Fruit fly (Drosophila melanogaster) whole organism, embryonic: ENCODE results near the gene Uba4.
A peak's percentile ranks its signal among the peaks of the same experiment; 100 is the strongest.

Source experiments
- Abd-B ChIP-seq: fragments of 200-800 bp; sonication (Bioruptor generic); optimal IDR thresholded peaks from 2 replicates; lab custom pipeline; 2018; ENCODE audit warnings: missing biosample characterization, mild to moderate bottlenecking, missing genetic modification characterization, moderate library complexity
- Bteb2 ChIP-seq: fragments of 200-800 bp; sonication (Bioruptor generic); optimal IDR thresholded peaks from 2 replicates; lab custom pipeline; 2016; ENCODE audit warnings: missing biosample characterization, missing genetic modification characterization
- CG10321 ChIP-seq: fragments of 200-800 bp; sonication (Bioruptor generic); IDR thresholded peaks from 2 replicates; pipeline ENCODE4 v1.3.6; 2022; ENCODE audit warnings: missing biosample characterization, missing genetic modification characterization
- CG10959 ChIP-seq: fragments of 200-800 bp; sonication (Bioruptor generic); IDR thresholded peaks from 2 replicates; pipeline ENCODE4 v1.3.6; 2022; ENCODE audit warnings: missing biosample characterization, missing genetic modification characterization
- CG12219 ChIP-seq: fragments of 200-800 bp; sonication (Bioruptor generic); optimal IDR thresholded peaks from 3 replicates; lab custom pipeline; 2018; ENCODE audit warnings: missing biosample characterization, mild to moderate bottlenecking, missing genetic modification characterization
- CG1233 ChIP-seq: fragments of 200-800 bp; sonication (Bioruptor generic); optimal IDR thresholded peaks from 4 replicates; lab custom pipeline; 2018; ENCODE audit warnings: missing biosample characterization, mild to moderate bottlenecking, missing genetic modification characterization
- CG12659 ChIP-seq: fragments of 200-800 bp; sonication (Bioruptor generic); optimal IDR thresholded peaks from 3 replicates; lab custom pipeline; 2017; ENCODE audit warnings: mild to moderate bottlenecking, missing biosample characterization, missing genetic modification reagents, missing genetic modification characterization
- CG15514 ChIP-seq: fragments of 200-800 bp; sonication (Bioruptor generic); optimal IDR thresholded peaks from 3 replicates; lab custom pipeline; 2017; ENCODE audit warnings: missing biosample characterization, missing genetic modification characterization, mild to moderate bottlenecking, moderate library complexity, missing genetic modification reagents
- CG17359 ChIP-seq: fragments of 200-800 bp; sonication (Bioruptor generic); optimal IDR thresholded peaks from 3 replicates; lab custom pipeline; 2018; ENCODE audit warnings: missing biosample characterization, mild to moderate bottlenecking, missing genetic modification characterization, moderate library complexity
- CG18476 ChIP-seq: fragments of 200-800 bp; sonication (Bioruptor generic); optimal IDR thresholded peaks from 2 replicates; lab custom pipeline; 2016; ENCODE audit warnings: missing biosample characterization, mild to moderate bottlenecking, missing genetic modification characterization
- CG2120 ChIP-seq: fragments of 200-800 bp; sonication (Bioruptor generic); optimal IDR thresholded peaks from 3 replicates; lab custom pipeline; 2016; ENCODE audit warnings: missing biosample characterization, missing genetic modification characterization
- CG32772 ChIP-seq: fragments of 200-800 bp; sonication (Bioruptor generic); IDR thresholded peaks from 2 replicates; pipeline ENCODE4 v1.3.6; 2022; ENCODE audit warnings: missing biosample characterization, missing genetic modification characterization
- CG33557 ChIP-seq: fragments of 200-800 bp; sonication (Bioruptor generic); optimal IDR thresholded peaks from 2 replicates; lab custom pipeline; 2019; ENCODE audit warnings: missing biosample characterization, mild to moderate bottlenecking, missing genetic modification characterization, moderate library complexity
- CG34376 ChIP-seq: fragments of 200-800 bp; sonication (Bioruptor generic); optimal IDR thresholded peaks from 2 replicates; lab custom pipeline; 2018; ENCODE audit warnings: missing biosample characterization, mild to moderate bottlenecking, missing genetic modification characterization
- CG3838 ChIP-seq: fragments of 200-800 bp; sonication (Bioruptor generic); optimal IDR thresholded peaks from 3 replicates; lab custom pipeline; 2016; ENCODE audit warnings: missing biosample characterization, missing genetic modification characterization
- CG4820 ChIP-seq: fragments of 200-800 bp; sonication (Bioruptor generic); optimal IDR thresholded peaks from 3 replicates; lab custom pipeline; 2016; ENCODE audit warnings: missing biosample characterization, missing genetic modification characterization
- CG5245 ChIP-seq: fragments of 200-800 bp; sonication (Bioruptor generic); optimal IDR thresholded peaks from 3 replicates; lab custom pipeline; 2016; ENCODE audit warnings: missing biosample characterization, missing genetic modification characterization
- CG6683 ChIP-seq: fragments of 200-800 bp; sonication (Bioruptor generic); optimal IDR thresholded peaks from 2 replicates; lab custom pipeline; 2017; ENCODE audit warnings: missing biosample characterization, mild to moderate bottlenecking, missing genetic modification characterization, missing genetic modification reagents
- CG6813 ChIP-seq: fragments of 200-800 bp; sonication (Bioruptor generic); optimal IDR thresholded peaks from 2 replicates; lab custom pipeline; 2017; ENCODE audit warnings: missing biosample characterization, missing genetic modification characterization, mild to moderate bottlenecking, moderate library complexity, missing genetic modification reagents
- CG7556 ChIP-seq: fragments of 200-800 bp; sonication (Bioruptor generic); optimal IDR thresholded peaks from 2 replicates; lab custom pipeline; 2017; ENCODE audit warnings: missing biosample characterization, mild to moderate bottlenecking, missing genetic modification characterization
- CG7839 ChIP-seq: fragments of 200-800 bp; sonication (Bioruptor generic); optimal IDR thresholded peaks from 3 replicates; lab custom pipeline; 2018; ENCODE audit warnings: missing biosample characterization, mild to moderate bottlenecking, missing genetic modification characterization, moderate library complexity
- CG8388 ChIP-seq: fragments of 200-800 bp; sonication (Bioruptor generic); optimal IDR thresholded peaks from 2 replicates; lab custom pipeline; 2019; ENCODE audit warnings: missing biosample characterization, mild to moderate bottlenecking, missing genetic modification characterization, moderate library complexity
- CG8944 ChIP-seq: fragments of 200-800 bp; sonication (Bioruptor generic); optimal IDR thresholded peaks from 3 replicates; lab custom pipeline; 2016; ENCODE audit warnings: missing biosample characterization, missing genetic modification characterization
- CG9437 ChIP-seq: fragments of 200-800 bp; sonication (Bioruptor generic); optimal IDR thresholded peaks from 2 replicates; lab custom pipeline; 2018; ENCODE audit warnings: missing biosample characterization, mild to moderate bottlenecking, missing genetic modification characterization
- CHES-1-like ChIP-seq: fragments of 200-800 bp; sonication (Bioruptor generic); optimal IDR thresholded peaks from 2 replicates; lab custom pipeline; 2016; ENCODE audit warnings: missing biosample characterization, missing genetic modification characterization
- Drgx ChIP-seq: fragments of 200-800 bp; sonication (Bioruptor generic); IDR thresholded peaks from 2 replicates; pipeline ENCODE4 v1.3.6; 2022; ENCODE audit warnings: missing biosample characterization, missing genetic modification characterization
- ERR ChIP-seq: fragments of 200-800 bp; sonication (Bioruptor generic); optimal IDR thresholded peaks from 2 replicates; lab custom pipeline; 2016; ENCODE audit warnings: missing biosample characterization, missing genetic modification characterization
- HHEX ChIP-seq: fragments of 200-800 bp; sonication (Bioruptor generic); optimal IDR thresholded peaks from 3 replicates; lab custom pipeline; 2017; ENCODE audit warnings: missing biosample characterization, mild to moderate bottlenecking, missing genetic modification characterization, missing genetic modification reagents
- HLH54F ChIP-seq: fragments of 200-800 bp; sonication (Bioruptor generic); optimal IDR thresholded peaks from 3 replicates; lab custom pipeline; 2016; ENCODE audit warnings: missing biosample characterization, missing genetic modification characterization
- NC2β ChIP-seq: fragments of 200-800 bp; sonication (Bioruptor generic); optimal IDR thresholded peaks from 2 replicates; lab custom pipeline; 2016; ENCODE audit warnings: missing biosample characterization, missing genetic modification characterization
- Nf-YA ChIP-seq: fragments of 200-800 bp; sonication (Bioruptor generic); IDR thresholded peaks from 2 replicates; pipeline ENCODE4 v1.3.6; 2022; ENCODE audit warnings: missing biosample characterization, missing genetic modification characterization
- Ravus ChIP-seq: fragments of 200-800 bp; sonication (Bioruptor generic); IDR thresholded peaks from 2 replicates; pipeline ENCODE4 v1.3.6; 2022; ENCODE audit warnings: missing biosample characterization, missing genetic modification characterization
- Sin3A ChIP-seq: fragments of >200 bp; optimal IDR thresholded peaks from 2 replicates; lab custom pipeline; 2018
- Sry-δ ChIP-seq: fragments of 200-800 bp; sonication (Bioruptor generic); optimal IDR thresholded peaks from 2 replicates; lab custom pipeline; 2016; ENCODE audit warnings: missing biosample characterization, missing genetic modification characterization
- Usf ChIP-seq: fragments of 200-800 bp; sonication (Bioruptor generic); optimal IDR thresholded peaks from 2 replicates; lab custom pipeline; 2017; ENCODE audit warnings: missing genotype, missing biosample characterization, missing genetic modification characterization
- ap ChIP-seq: fragments of 200-800 bp; sonication (Bioruptor generic); IDR thresholded peaks from 2 replicates; pipeline ENCODE4 v1.3.6; 2022; ENCODE audit warnings: missing biosample characterization, missing genetic modification characterization
- bbx ChIP-seq: fragments of 200-800 bp; sonication (Bioruptor generic); IDR thresholded peaks from 2 replicates; pipeline ENCODE4 v1.3.6; 2022; ENCODE audit warnings: missing biosample characterization, missing genetic modification characterization; ENCODE audit not compliant: partially characterized antibody
- esg ChIP-seq: fragments of 200-800 bp; sonication (Bioruptor generic); conservative IDR thresholded peaks from 2 replicates; pipeline ENCODE4 v1.3.6; 2022; ENCODE audit warnings: missing biosample characterization, missing genetic modification characterization
- exex ChIP-seq: fragments of 200-800 bp; sonication (Bioruptor generic); optimal IDR thresholded peaks from 4 replicates; lab custom pipeline; 2018; ENCODE audit warnings: missing biosample characterization, mild to moderate bottlenecking, missing genetic modification characterization, moderate library complexity
- eyg ChIP-seq: fragments of 200-800 bp; sonication (Bioruptor generic); optimal IDR thresholded peaks from 3 replicates; lab custom pipeline; 2016; ENCODE audit warnings: missing biosample characterization, missing genetic modification characterization
- h ChIP-seq: fragments of >200 bp; optimal IDR thresholded peaks from 2 replicates; lab custom pipeline; 2017
- inv ChIP-seq: fragments of 200-800 bp; sonication (Bioruptor generic); IDR thresholded peaks from 2 replicates; pipeline ENCODE4 v1.3.6; 2022; ENCODE audit warnings: missing biosample characterization, missing genetic modification characterization; ENCODE audit not compliant: partially characterized antibody
- kni ChIP-seq: fragments of 200-800 bp; sonication (Bioruptor generic); optimal IDR thresholded peaks from 3 replicates; lab custom pipeline; 2017; ENCODE audit warnings: mild to moderate bottlenecking, missing biosample characterization, missing genetic modification reagents, missing genetic modification characterization
- nau ChIP-seq: fragments of 200-800 bp; sonication (Bioruptor generic); optimal IDR thresholded peaks from 3 replicates; lab custom pipeline; 2017; ENCODE audit warnings: missing biosample characterization, mild to moderate bottlenecking, missing genetic modification characterization, missing genetic modification reagents
- pho ChIP-seq: fragments of 200-800 bp; sonication (Bioruptor generic); optimal IDR thresholded peaks from 2 replicates; lab custom pipeline; 2016; ENCODE audit warnings: missing biosample characterization, missing genetic modification characterization
- phol ChIP-seq: fragments of 200-800 bp; sonication (Bioruptor generic); optimal IDR thresholded peaks from 3 replicates; lab custom pipeline; 2018; ENCODE audit warnings: missing biosample characterization, mild to moderate bottlenecking, missing genetic modification characterization, moderate library complexity
- schlank ChIP-seq: fragments of 200-800 bp; sonication (Bioruptor generic); optimal IDR thresholded peaks from 2 replicates; lab custom pipeline; 2018; ENCODE audit warnings: missing biosample characterization, mild to moderate bottlenecking, missing genetic modification characterization
- sens ChIP-seq: fragments of 200-800 bp; sonication (Bioruptor generic); peaks from one replicate; lab custom pipeline; 2016; ENCODE audit warnings: missing biosample characterization, missing genetic modification characterization
- sens-2 ChIP-seq: fragments of 200-800 bp; sonication (Bioruptor generic); IDR thresholded peaks from 2 replicates; pipeline ENCODE4 v1.3.6; 2022; ENCODE audit warnings: missing biosample characterization, missing genetic modification characterization
- sisA ChIP-seq: fragments of 200-800 bp; sonication (Bioruptor generic); IDR thresholded peaks from 2 replicates; pipeline ENCODE4 v1.3.6; 2022; ENCODE audit warnings: missing biosample characterization, missing genetic modification characterization
- sqz ChIP-seq: fragments of 200-800 bp; sonication (Bioruptor generic); optimal IDR thresholded peaks from 3 replicates; lab custom pipeline; 2018; ENCODE audit warnings: missing biosample characterization, mild to moderate bottlenecking, missing genetic modification characterization
- vnd ChIP-seq: fragments of 200-800 bp; sonication (Bioruptor generic); IDR thresholded peaks from 3 replicates; pipeline ENCODE4 v1.3.6; 2022; ENCODE audit warnings: missing biosample characterization, missing genetic modification characterization; ENCODE audit not compliant: partially characterized antibody

Gene Uba4

dm6 chr2L:8488735-8489134, 28.5 kb upstream of the Uba4 start, which contains the start of gene CG13088 (continued):
- TF ChIP-seq sqz (GFP tag; lab: Kevin White, UChicago) (no peak), sens-2 (no peak), sisA (GFP tag; lab: Robert Waterston, UW) (no peak), CG7556 (GFP tag; lab: Kevin White, UChicago) (no peak), Sry-δ (GFP tag; lab: Kevin White, UChicago) (peak; percentile 47), CG18476 (GFP tag; lab: Kevin White, UChicago) (peak; percentile 3), Nf-YA (GFP tag; lab: Robert Waterston, UW) (no peak), Usf (GFP tag; lab: Kevin White, UChicago) (no peak), CG12659 (peak; percentile 58), phol (peak; percentile 43), bbx (GFP tag; lab: Robert Waterston, UW) (no peak), CG8388 (GFP tag; lab: Kevin White, UChicago) (no peak), CG12219 (GFP tag; lab: Kevin White, UChicago) (no peak), Ravus (no peak), Drgx (no peak), kni (GFP tag; lab: Kevin White, UChicago) (no peak), Sin3A (lab: Kevin White, UChicago) (no peak), CG33557 (GFP tag; lab: Kevin White, UChicago) (no peak), CG6683 (no peak), CG3838 (GFP tag; lab: Kevin White, UChicago) (peak; percentile 29), CG10959 (no peak), CG1233 (GFP tag; lab: Kevin White, UChicago) (peak; percentile 9), esg (no peak), schlank (tag; lab: Kevin White, UChicago) (no peak), Bteb2 (GFP tag; lab: Kevin White, UChicago) (peak; percentile 35), CG34376 (no peak), pho (GFP tag; lab: Kevin White, UChicago) (peak; percentile 32), CG32772 (GFP tag; lab: Robert Waterston, UW) (no peak), CG17359 (tag; lab: Kevin White, UChicago) (peak; percentile 18), vnd (GFP tag; lab: Robert Waterston, UW) (no peak), CG9437 (no peak), CG5245 (no peak), ERR (GFP tag; lab: Kevin White, UChicago) (no peak), CHES-1-like (GFP tag; lab: Kevin White, UChicago) (no peak), Abd-B (GFP tag; lab: Kevin White, UChicago) (no peak), CG15514 (GFP tag; lab: Kevin White, UChicago) (peak; percentile 61), CG10321 (GFP tag; lab: Robert Waterston, UW) (no peak), HHEX (no peak), exex (tag; lab: Kevin White, UChicago) (no peak), h (lab: Kevin White, UChicago) (no peak), HLH54F (GFP tag; lab: Kevin White, UChicago) (peak; percentile 55), ap (GFP tag; lab: Robert Waterston, UW) (no peak), CG7839 (tag; lab: Kevin White, UChicago) (no peak), CG8944 (GFP tag; lab: Kevin White, UChicago) (peak; percentile 10), nau (GFP tag; lab: Kevin White, UChicago) (no peak), sens (GFP tag; lab: Kevin White, UChicago) (peak; percentile 78), CG4820 (GFP tag; lab: Kevin White, UChicago) (peak; percentile 12), eyg (GFP tag; lab: Kevin White, UChicago) (no peak), inv (no peak), NC2β (GFP tag; lab: Kevin White, UChicago) (peak; percentile 36), CG2120 (GFP tag; lab: Kevin White, UChicago) (peak; percentile 69), CG6813 (GFP tag; lab: Kevin White, UChicago) (no peak)
